Worm (Caenorhabditis elegans) whole organism, L3 larva: ENCODE results near the gene lgg-2.

Experiments used
- aly-2 ChIP-seq: fragments of 150-350 bp; optimal IDR thresholded peaks from 2 replicates; lab custom pipeline; 2014; ENCODE audit warnings: missing biosample characterization, missing genetic modification characterization
- ama-1 ChIP-seq: fragments of 150-350 bp; optimal IDR thresholded peaks from 2 replicates; lab custom pipeline; 2018
- ceh-28 ChIP-seq: fragments of 150-350 bp; optimal IDR thresholded peaks from 2 replicates; lab custom pipeline; 2014; ENCODE audit warnings: missing biosample characterization, missing genetic modification reagents, missing genetic modification characterization
- egl-27 ChIP-seq: sonication (generic microtip); optimal IDR thresholded peaks from 4 replicates; lab custom pipeline; 2017; ENCODE audit warnings: missing biosample characterization, missing genetic modification reagents, missing genetic modification characterization
- fkh-10 ChIP-seq: sonication (generic microtip); optimal IDR thresholded peaks from 2 replicates; lab custom pipeline; 2017; ENCODE audit warnings: missing biosample characterization, missing genetic modification reagents, missing genetic modification characterization
- lin-39 ChIP-seq: fragments of 150-350 bp; optimal IDR thresholded peaks from 2 replicates; lab custom pipeline; 2018; ENCODE audit warnings: missing biosample characterization, missing genetic modification reagents, missing genetic modification characterization
- nfya-1 ChIP-seq: sonication (generic microtip); optimal IDR thresholded peaks from 2 replicates; lab custom pipeline; 2017; ENCODE audit warnings: missing genetic modification characterization, mild to moderate bottlenecking, missing compliant biosample characterization, antibody characterized with exemption, moderate library complexity; ENCODE audit not compliant: insufficient read depth
- nhr-11 ChIP-seq: fragments of 150-350 bp; optimal IDR thresholded peaks from 2 replicates; lab custom pipeline; 2014; ENCODE audit warnings: missing biosample characterization, missing genetic modification characterization
- nhr-23 ChIP-seq: fragments of 150-350 bp; optimal IDR thresholded peaks from 2 replicates; lab custom pipeline; 2014; ENCODE audit warnings: missing biosample characterization, missing genetic modification reagents, missing genetic modification characterization
- nhr-237 ChIP-seq: fragments of 150-350 bp; optimal IDR thresholded peaks from 2 replicates; lab custom pipeline; 2014; ENCODE audit warnings: missing biosample characterization, missing genetic modification characterization
- nhr-43 ChIP-seq: sonication (generic microtip); optimal IDR thresholded peaks from 2 replicates; lab custom pipeline; 2016; ENCODE audit warnings: mild to moderate bottlenecking, missing genetic modification characterization, missing compliant biosample characterization; ENCODE audit not compliant: poor library complexity, severe bottlenecking
- nhr-67 ChIP-seq: fragments of 150-350 bp; optimal IDR thresholded peaks from 2 replicates; lab custom pipeline; 2014; ENCODE audit warnings: missing biosample characterization, missing genetic modification characterization
- pqm-1 ChIP-seq: fragments of 150-350 bp; optimal IDR thresholded peaks from 2 replicates; lab custom pipeline; 2017; ENCODE audit warnings: missing biosample characterization, missing genetic modification characterization, inconsistent platforms
- unc-39 ChIP-seq: sonication (generic microtip); optimal IDR thresholded peaks from 4 replicates; lab custom pipeline; 2017; ENCODE audit warnings: missing biosample characterization, missing genetic modification characterization

ce11 chrIV:10918877-10919560 lies 16.7 kb downstream of the lgg-2 start:
- TF ChIP-seq nhr-43 (peak; percentile 2), fkh-10 (GFP tag; lab: Kevin White, UChicago) (peak; percentile 61), aly-2 (no peak), nhr-67 (tag; lab: Kevin White, UChicago) (no peak), ceh-28 (tag; lab: Kevin White, UChicago) (peak; percentile 8), nhr-23 (tag; lab: Kevin White, UChicago) (peak; percentile 56), egl-27 (tag; lab: Kevin White, UChicago) (no peak), pqm-1 (tag; lab: Kevin White, UChicago) (peak; percentile 20), nhr-11 (tag; lab: Kevin White, UChicago) (peak; percentile 51), ama-1 (lab: Kevin White, UChicago) (peak; percentile 60), unc-39 (tag; lab: Kevin White, UChicago) (no peak), nfya-1 (tag; lab: Kevin White, UChicago) (peak; percentile 83), lin-39 (tag; lab: Kevin White, UChicago) (peak; percentile 78), nhr-237 (no peak)
